Fruit fly (Drosophila melanogaster) whole organism, pupa: ENCODE results near the gene pit.

ENCODE experiments used
- CG10348 ChIP-seq: fragments of 200-800 bp; sonication (Bioruptor generic); IDR thresholded peaks from 2 replicates; pipeline ENCODE4 v1.3.6; 2022; ENCODE audit warnings: missing biosample characterization, missing genetic modification characterization
- CG12605 ChIP-seq: fragments of 200-800 bp; sonication (Bioruptor generic); IDR thresholded peaks from 2 replicates; pipeline ENCODE4 v1.3.6; 2022; ENCODE audit warnings: missing biosample characterization, missing genetic modification characterization
- CG13204 ChIP-seq: fragments of 200-800 bp; sonication (Bioruptor generic); optimal IDR thresholded peaks from 2 replicates; lab custom pipeline; 2018; ENCODE audit warnings: missing biosample characterization, mild to moderate bottlenecking, missing genetic modification characterization, moderate library complexity
- CG14655 ChIP-seq: fragments of 200-800 bp; sonication (Bioruptor generic); optimal IDR thresholded peaks from 3 replicates; lab custom pipeline; 2017; ENCODE audit warnings: mild to moderate bottlenecking, missing biosample characterization, missing genetic modification reagents, missing genetic modification characterization
- CG15710 ChIP-seq: fragments of 200-800 bp; sonication (Bioruptor generic); optimal IDR thresholded peaks from 2 replicates; lab custom pipeline; 2018; ENCODE audit warnings: missing biosample characterization, mild to moderate bottlenecking, missing genetic modification characterization, moderate library complexity
- CG17806 ChIP-seq: fragments of 200-800 bp; sonication (Bioruptor generic); optimal IDR thresholded peaks from 2 replicates; lab custom pipeline; 2018; ENCODE audit warnings: missing biosample characterization, mild to moderate bottlenecking, missing genetic modification characterization, moderate library complexity
- CG32121 ChIP-seq: fragments of 200-800 bp; sonication (Bioruptor generic); IDR thresholded peaks from 2 replicates; pipeline ENCODE4 v1.3.6; 2022; ENCODE audit warnings: missing biosample characterization, missing genetic modification characterization
- CG34367 ChIP-seq: fragments of 200-800 bp; sonication (Bioruptor generic); optimal IDR thresholded peaks from 2 replicates; lab custom pipeline; 2018; ENCODE audit warnings: missing biosample characterization, mild to moderate bottlenecking, missing genetic modification characterization
- CG4496 ChIP-seq: fragments of 200-800 bp; sonication (Bioruptor generic); IDR thresholded peaks from 3 replicates; pipeline ENCODE4 v1.3.6; 2022; ENCODE audit warnings: missing biosample characterization, missing genetic modification characterization
- CG8159 ChIP-seq: fragments of 200-800 bp; sonication (Bioruptor generic); optimal IDR thresholded peaks from 3 replicates; lab custom pipeline; 2018; ENCODE audit warnings: missing biosample characterization, mild to moderate bottlenecking, missing genetic modification characterization, moderate library complexity
- CG8301 ChIP-seq: fragments of 200-800 bp; sonication (Bioruptor generic); optimal IDR thresholded peaks from 2 replicates; lab custom pipeline; 2018; ENCODE audit warnings: missing biosample characterization, mild to moderate bottlenecking, missing genetic modification characterization
- CG9948 ChIP-seq: fragments of 200-800 bp; sonication (Bioruptor generic); optimal IDR thresholded peaks from 2 replicates; lab custom pipeline; 2018; ENCODE audit warnings: missing biosample characterization, mild to moderate bottlenecking, missing genetic modification characterization, moderate library complexity
- D1 ChIP-seq: fragments of 200-800 bp; sonication (Bioruptor generic); optimal IDR thresholded peaks from 2 replicates; lab custom pipeline; 2018; ENCODE audit warnings: missing biosample characterization, mild to moderate bottlenecking, missing genetic modification characterization, moderate library complexity
- EcR ChIP-seq: fragments of 200-800 bp; sonication (Bioruptor generic); optimal IDR thresholded peaks from 3 replicates; lab custom pipeline; 2019; ENCODE audit warnings: missing biosample characterization, missing genetic modification characterization, mild to moderate bottlenecking, moderate library complexity, missing genetic modification reagents
- Ets98B ChIP-seq: fragments of 200-800 bp; sonication (Bioruptor generic); IDR thresholded peaks from 2 replicates; pipeline ENCODE4 v1.3.6; 2022; ENCODE audit warnings: missing biosample characterization, missing genetic modification characterization
- Pif1A ChIP-seq: fragments of 200-800 bp; sonication (Bioruptor generic); optimal IDR thresholded peaks from 3 replicates; lab custom pipeline; 2016; ENCODE audit warnings: missing biosample characterization, missing genetic modification characterization
- Pif1B ChIP-seq: fragments of 200-800 bp; sonication (Bioruptor generic); optimal IDR thresholded peaks from 3 replicates; lab custom pipeline; 2016; ENCODE audit warnings: missing biosample characterization, missing genetic modification characterization
- Snoo ChIP-seq: fragments of 200-800 bp; sonication (Bioruptor generic); optimal IDR thresholded peaks from 3 replicates; lab custom pipeline; 2017; ENCODE audit warnings: missing biosample characterization, mild to moderate bottlenecking, missing genetic modification characterization, inconsistent platforms
- fd96Ca ChIP-seq: fragments of 200-800 bp; sonication (Bioruptor generic); IDR thresholded peaks from 3 replicates; pipeline ENCODE4 v1.3.6; 2022; ENCODE audit warnings: missing biosample characterization, missing genetic modification characterization
- gl ChIP-seq: fragments of 200-800 bp; sonication (Bioruptor generic); optimal IDR thresholded peaks from 2 replicates; lab custom pipeline; 2018; ENCODE audit warnings: missing biosample characterization, mild to moderate bottlenecking, missing genetic modification characterization
- rn ChIP-seq: fragments of 200-800 bp; sonication (Bioruptor generic); IDR thresholded peaks from 2 replicates; pipeline ENCODE4 v1.3.6; 2022; ENCODE audit warnings: missing biosample characterization, missing genetic modification characterization

The pit gene

dm6 chr3R:22047412-22047811 lies 13.3 kb downstream of the pit start:
- TF ChIP-seq Pif1B (GFP tag; lab: Kevin White, UChicago): no peak
- no peak for TF ChIP-seq CG10348 (GFP tag; lab: Robert Waterston, UW)
- TF ChIP-seq fd96Ca (GFP tag; lab: Robert Waterston, UW): no peak
- TF ChIP-seq D1 (tag; lab: Kevin White, UChicago): no peak
- no peak for TF ChIP-seq CG8301 (tag; lab: Kevin White, UChicago)
- no peak for TF ChIP-seq Pif1A (GFP tag; lab: Kevin White, UChicago)
- no peak for TF ChIP-seq EcR (GFP tag; lab: Kevin White, UChicago)
- no peak for TF ChIP-seq CG14655 (GFP tag; lab: Kevin White, UChicago)
- TF ChIP-seq CG9948 (tag; lab: Kevin White, UChicago): no peak
- no peak for TF ChIP-seq CG32121 (GFP tag; lab: Robert Waterston, UW)
- no peak for TF ChIP-seq Ets98B (GFP tag; lab: Robert Waterston, UW)
- no peak for TF ChIP-seq CG4496 (GFP tag; lab: Robert Waterston, UW)
- no peak for TF ChIP-seq CG12605 (GFP tag; lab: Robert Waterston, UW)
- no peak for TF ChIP-seq CG8159 (tag; lab: Kevin White, UChicago)
- TF ChIP-seq rn: no peak
- TF ChIP-seq CG15710 (tag; lab: Kevin White, UChicago): no peak

dm6 chr3R:22049134-22049796 lies 15.2 kb downstream of the pit start:
- TF ChIP-seq CG8159 (tag; lab: Kevin White, UChicago) (peak; percentile 59), CG15710 (tag; lab: Kevin White, UChicago) (peak; percentile 50), CG8301 (tag; lab: Kevin White, UChicago) (peak; percentile 75), CG10348 (GFP tag; lab: Robert Waterston, UW) (0 out of 2 replicates have a peak, but pooled peaks have one; percentile 40), CG12605 (GFP tag; lab: Robert Waterston, UW) (peak; percentile 66), EcR (GFP tag; lab: Kevin White, UChicago) (no peak), CG17806 (tag; lab: Kevin White, UChicago) (peak; percentile 54), Pif1A (GFP tag; lab: Kevin White, UChicago) (peak; percentile 64), CG9948 (tag; lab: Kevin White, UChicago) (peak; percentile 34), gl (tag; lab: Kevin White, UChicago) (no peak), CG14655 (GFP tag; lab: Kevin White, UChicago) (peak; percentile 80), Pif1B (GFP tag; lab: Kevin White, UChicago) (peak; percentile 15), Ets98B (GFP tag; lab: Robert Waterston, UW) (peak; percentile 83), CG4496 (GFP tag; lab: Robert Waterston, UW) (no peak), CG34367 (tag; lab: Kevin White, UChicago) (peak; percentile 34), Snoo (tag; lab: Kevin White, UChicago) (no peak), CG13204 (no peak), CG32121 (GFP tag; lab: Robert Waterston, UW) (peak; percentile 80), fd96Ca (GFP tag; lab: Robert Waterston, UW) (peak; percentile 77), D1 (tag; lab: Kevin White, UChicago) (no peak), rn (no peak)

- no peak for TF ChIP-seq Snoo (tag; lab: Kevin White, UChicago)
- TF ChIP-seq Pif1A (GFP tag; lab: Kevin White, UChicago): no peak
- TF ChIP-seq rn: no peak
- TF ChIP-seq EcR (GFP tag; lab: Kevin White, UChicago): no peak
- no peak for TF ChIP-seq CG9948 (tag; lab: Kevin White, UChicago)
- no peak for TF ChIP-seq CG12605 (GFP tag; lab: Robert Waterston, UW)
- no peak for TF ChIP-seq CG8301 (tag; lab: Kevin White, UChicago)
- TF ChIP-seq Ets98B (GFP tag; lab: Robert Waterston, UW): no peak
- no peak for TF ChIP-seq D1 (tag; lab: Kevin White, UChicago)
- TF ChIP-seq gl (tag; lab: Kevin White, UChicago): no peak
- TF ChIP-seq CG15710 (tag; lab: Kevin White, UChicago): no peak
- no peak for TF ChIP-seq CG10348 (GFP tag; lab: Robert Waterston, UW)
- no peak for TF ChIP-seq CG34367 (tag; lab: Kevin White, UChicago)
- no peak for TF ChIP-seq CG13204
- no peak for TF ChIP-seq Pif1B (GFP tag; lab: Kevin White, UChicago)
- TF ChIP-seq fd96Ca (GFP tag; lab: Robert Waterston, UW): no peak
- TF ChIP-seq CG32121 (GFP tag; lab: Robert Waterston, UW): no peak
- no peak for TF ChIP-seq CG17806 (tag; lab: Kevin White, UChicago)
- no peak for TF ChIP-seq CG14655 (GFP tag; lab: Kevin White, UChicago)
- TF ChIP-seq CG8159 (tag; lab: Kevin White, UChicago): no peak
Observed at dm6 chr3R:22052235-22052634, 18.1 kb downstream of the pit start.

- TF ChIP-seq gl (tag; lab: Kevin White, UChicago) (no peak), CG9948 (tag; lab: Kevin White, UChicago) (no peak), EcR (GFP tag; lab: Kevin White, UChicago) (no peak), CG8159 (tag; lab: Kevin White, UChicago) (no peak), CG8301 (tag; lab: Kevin White, UChicago) (no peak), Snoo (tag; lab: Kevin White, UChicago) (no peak), CG12605 (GFP tag; lab: Robert Waterston, UW) (no peak), Pif1A (GFP tag; lab: Kevin White, UChicago) (no peak), CG34367 (tag; lab: Kevin White, UChicago) (no peak), fd96Ca (GFP tag; lab: Robert Waterston, UW) (no peak), CG15710 (tag; lab: Kevin White, UChicago) (no peak), CG32121 (GFP tag; lab: Robert Waterston, UW) (no peak), D1 (tag; lab: Kevin White, UChicago) (no peak), CG4496 (GFP tag; lab: Robert Waterston, UW) (no peak), Pif1B (GFP tag; lab: Kevin White, UChicago) (no peak)
- TF ChIP-seq, all 21 proteins: peak for 0
Observed at dm6 chr3R:22053202-22053601, 19.1 kb downstream of the pit start.
